Worm (Caenorhabditis elegans) whole organism, midembryonic: ENCODE data around the gene arl-3.

Source experiments
- T22C8.4 ChIP-seq: fragments of 200-800 bp; sonication (Bioruptor generic); IDR thresholded peaks from 2 replicates; pipeline ENCODE4 v1.3.6; 2022; ENCODE audit warnings: missing genetic modification characterization, missing compliant biosample characterization
- ref-1 ChIP-seq: fragments of 200-800 bp; sonication (Bioruptor generic); conservative IDR thresholded peaks from 2 replicates; pipeline ENCODE4 v1.3.6; 2022; ENCODE audit warnings: missing genetic modification reagents, missing genetic modification characterization, missing compliant biosample characterization
- ztf-29 ChIP-seq: fragments of 200-800 bp; sonication (Bioruptor generic); IDR thresholded peaks from 2 replicates; pipeline ENCODE4 v1.3.6; 2022; ENCODE audit warnings: missing genetic modification reagents, missing genetic modification characterization, missing compliant biosample characterization

DNA sequence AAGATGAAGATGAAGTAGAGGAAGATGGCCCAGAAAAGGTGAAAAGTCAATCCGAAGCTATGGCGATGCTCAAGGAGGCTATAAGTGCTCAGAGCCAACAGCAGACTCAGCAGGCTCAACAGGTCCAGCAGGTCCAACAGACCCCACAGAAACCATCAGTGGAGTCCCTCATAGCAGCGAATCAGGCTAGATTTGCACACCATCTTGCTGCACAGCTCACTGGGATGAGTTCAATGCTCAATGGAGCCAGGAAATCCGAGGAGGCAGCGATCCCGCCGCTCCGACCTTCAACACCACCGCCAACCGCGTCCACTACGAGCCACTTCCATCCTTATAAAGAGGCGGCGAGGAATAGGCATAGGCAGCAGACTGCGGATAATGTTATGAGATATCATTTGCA, 31.5 kb upstream of the arl-3 start:
- no peak for TF ChIP-seq ref-1 (GFP tag; lab: Robert Waterston, UW)
- TF ChIP-seq ztf-29 (GFP tag; lab: Robert Waterston, UW) = no peak
- no peak for TF ChIP-seq T22C8.4 (GFP tag; lab: Robert Waterston, UW)
